Fruit fly (Drosophila melanogaster) whole organism, larva: ENCODE measurements around the gene CG7963.

Experiments
- noc ChIP-seq: fragments of 200-800 bp; sonication (Bioruptor generic); optimal IDR thresholded peaks from 3 replicates; lab custom pipeline; 2019; ENCODE audit warnings: missing biosample characterization, mild to moderate bottlenecking, missing genetic modification characterization, moderate library complexity

CG7963 gene

DNA sequence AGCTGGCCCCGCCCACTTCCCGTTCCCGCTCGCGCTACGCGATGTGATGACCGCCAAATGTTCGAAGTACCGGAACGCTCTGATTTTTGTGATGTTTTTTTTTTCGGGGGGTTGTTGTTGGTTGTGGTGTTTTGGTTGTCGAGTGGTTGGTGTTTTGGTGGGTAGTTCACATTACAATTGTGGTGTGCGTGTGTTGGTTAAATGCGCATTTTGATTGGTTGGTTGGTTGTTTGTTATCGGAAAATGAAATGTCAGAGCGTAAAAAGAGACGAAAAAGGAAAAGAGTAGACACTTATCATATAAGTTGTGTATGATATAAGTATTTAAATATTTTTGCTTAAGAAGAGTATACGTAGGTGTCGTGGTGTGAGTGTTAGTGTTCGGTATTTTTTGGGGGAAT is 5.9 kb downstream of the CG7963 start:
- TF ChIP-seq noc (tag; lab: Kevin White, UChicago), result no peak

DNA sequence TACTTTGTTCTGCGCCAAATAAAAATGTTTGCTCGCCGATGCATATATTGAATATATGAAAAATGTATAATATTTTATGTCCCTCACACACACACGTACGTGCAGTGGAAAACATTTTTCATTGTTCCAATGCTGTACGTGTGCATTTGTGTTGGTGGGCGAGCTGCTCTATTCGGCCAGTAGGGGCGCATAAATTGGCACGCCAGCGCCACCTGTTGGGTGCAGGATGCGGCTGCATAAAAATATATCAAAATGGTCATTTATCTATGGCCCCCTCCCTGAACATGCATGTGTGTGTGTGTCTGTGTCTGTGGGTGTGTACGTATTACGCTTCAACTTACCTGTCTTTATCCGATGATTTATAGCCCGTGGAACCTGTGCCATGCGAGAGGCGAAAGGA is 27.0 kb downstream of the CG7963 start:
- TF ChIP-seq noc (tag; lab: Kevin White, UChicago), result no peak
